Fruit fly (Drosophila melanogaster): ENCODE results near the gene CG11504.

The CG11504 gene

dm6 chr3R:30014977-30015514 is 17.3 kb downstream of the CG11504 start, which contains the start of gene CG7920 (continued):
- TF ChIP-seq dpn (GFP tag; optimal IDR thresholded peaks at IDR 0.05) (peak; percentile 3 to 29), CG1602 (GFP tag; optimal IDR thresholded peaks at IDR 0.05) (no peak), NC2α (GFP tag; optimal IDR thresholded peaks at IDR 0.05) (no peak), caup (GFP tag; optimal IDR thresholded peaks at IDR 0.05; ENCODE audit: severe bottlenecking) (peak; percentile 52), ci (GFP tag; IDR thresholded peaks at IDR 0.05) (peak; percentile 48; the same call in 2 of the 3 replicates), CG4282 (GFP tag; optimal IDR thresholded peaks at IDR 0.05) (no peak), CG18599 (GFP tag; optimal IDR thresholded peaks at IDR 0.05) (peak; percentile 71), fd64A (GFP tag; optimal IDR thresholded peaks at IDR 0.05) (no peak), hb (GFP tag; IDR thresholded peaks at IDR 0.05; ENCODE audit: partially characterized antibody) (peak; percentile 65; the same call in 1 of the 3 replicates), hbn (GFP tag; IDR thresholded peaks at IDR 0.05; ENCODE audit: partially characterized antibody) (peak; percentile 54; the same call in 1 of the 2 replicates), stc (GFP tag; IDR thresholded peaks at IDR 0.05) (no peak), CG12659 (GFP tag; optimal IDR thresholded peaks at IDR 0.05) (peak; percentile 64), CG3065 (GFP tag; optimal IDR thresholded peaks at IDR 0.05) (no peak), CG17912 (GFP tag; optimal IDR thresholded peaks at IDR 0.05) (no peak), ind (GFP tag; optimal IDR thresholded peaks at IDR 0.05) (no peak), CG14014 (GFP tag; IDR thresholded peaks at IDR 0.05) (no peak), Poxn (GFP tag; IDR thresholded peaks at IDR 0.05) (no peak), tap (tag; optimal IDR thresholded peaks at IDR 0.05) (peak; percentile 11), MTF-1 (GFP tag; optimal IDR thresholded peaks at IDR 0.05; ENCODE audit: borderline replicate concordance) (no peak), al (GFP tag; IDR thresholded peaks at IDR 0.05) (no peak), hkb (optimal IDR thresholded peaks at IDR 0.05) (no peak), hkb (GFP tag; IDR thresholded peaks at IDR 0.05) (peak; percentile 33), CG42726 (GFP tag; IDR thresholded peaks at IDR 0.05; ENCODE audit: partially characterized antibody) (peak; percentile 46; the same call in 1 of the 2 replicates), CG7963 (GFP tag; IDR thresholded peaks at IDR 0.05; ENCODE audit: partially characterized antibody) (peak; percentile 30; the same call in 1 of the 3 replicates), Hmr (GFP tag; optimal IDR thresholded peaks at IDR 0.05) (peak; percentile 69), Bgb (GFP tag; IDR thresholded peaks at IDR 0.05; ENCODE audit: partially characterized antibody) (peak; percentile 79), Meics (GFP tag; optimal IDR thresholded peaks at IDR 0.05) (peak; percentile 14), Fer1 (GFP tag; optimal IDR thresholded peaks at IDR 0.05) (peak; percentile 71), CG15269 (tag; optimal IDR thresholded peaks at IDR 0.05) (peak; percentile 10), HLH54F (GFP tag; optimal IDR thresholded peaks at IDR 0.05) (peak; percentile 9), Gsc (GFP tag; IDR thresholded peaks at IDR 0.05) (no peak), chn (GFP tag; optimal IDR thresholded peaks at IDR 0.05) (no peak), CG12219 (GFP tag; optimal IDR thresholded peaks at IDR 0.05) (no peak), gcm (GFP tag; optimal IDR thresholded peaks at IDR 0.05) (peak; percentile 4), CG2712 (tag; optimal IDR thresholded peaks at IDR 0.05) (peak; percentile 6), Dek (tag; optimal IDR thresholded peaks at IDR 0.05) (peak; percentile 22), CG10979 (tag; optimal IDR thresholded peaks at IDR 0.05) (peak; percentile 0), CG8388 (GFP tag; optimal IDR thresholded peaks at IDR 0.05) (no peak), chm (GFP tag; IDR thresholded peaks at IDR 0.05) (peak; percentile 22; the same call in 1 of the 2 replicates), Dbx (GFP tag; IDR thresholded peaks at IDR 0.05) (no peak), stwl (tag; optimal IDR thresholded peaks at IDR 0.05) (peak; percentile 44), Asciz (GFP tag; optimal IDR thresholded peaks at IDR 0.05) (no peak), CG14441 (GFP tag; IDR thresholded peaks at IDR 0.05) (no peak), sim (GFP tag; IDR thresholded peaks at IDR 0.05) (no peak), CG2120 (GFP tag; optimal IDR thresholded peaks at IDR 0.05) (peak; percentile 54), CG7839 (tag; optimal IDR thresholded peaks at IDR 0.05) (no peak), amos (GFP tag; IDR thresholded peaks at IDR 0.05; ENCODE audit: partially characterized antibody) (peak; percentile 81), CG13287 (GFP tag; IDR thresholded peaks at IDR 0.05; ENCODE audit: partially characterized antibody) (peak; percentile 89), CG3847 (GFP tag; IDR thresholded peaks at IDR 0.05) (peak; percentile 36; the same call in 1 of the 2 replicates)
